Worm (Caenorhabditis elegans): ENCODE data around the gene C06C6.8.

DNA sequence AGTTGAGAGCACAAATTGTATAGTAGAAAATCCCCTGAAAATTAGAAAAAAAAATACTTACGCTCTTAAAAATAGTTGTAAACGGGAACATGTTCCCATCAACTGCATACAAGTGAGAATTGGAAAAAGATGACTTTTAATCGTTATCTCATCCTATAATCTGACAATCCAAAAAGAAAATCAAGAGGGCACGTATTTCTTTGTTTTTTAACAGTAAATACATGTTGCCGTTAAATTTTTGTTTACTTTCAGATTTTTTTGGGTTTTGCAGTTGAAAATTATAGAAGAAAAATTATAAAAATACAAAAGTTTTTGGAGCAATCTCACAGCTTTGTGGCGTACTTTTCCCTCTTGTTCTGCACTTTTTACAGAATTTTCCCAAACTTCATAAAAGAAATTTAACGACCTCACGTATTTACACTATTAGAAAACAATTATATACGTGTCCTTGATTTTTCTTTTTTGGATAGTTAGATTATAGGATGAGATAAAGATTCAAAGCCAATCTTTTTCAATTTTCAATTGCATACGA is at the start of gene C06C6.8, which contains the start of gene C06C6.9:
- TF ChIP-seq dao-5 (tag; optimal IDR thresholded peaks at IDR 0.05) (no peak), him-1 (tag; optimal IDR thresholded peaks at IDR 0.05) (no peak), W03F9.2 (tag; optimal IDR thresholded peaks at IDR 0.05) (no peak)

Measured in whole organism, L4/young adult.